Worm (Caenorhabditis elegans): ENCODE results near the gene sqv-2.

sqv-2 gene

DNA sequence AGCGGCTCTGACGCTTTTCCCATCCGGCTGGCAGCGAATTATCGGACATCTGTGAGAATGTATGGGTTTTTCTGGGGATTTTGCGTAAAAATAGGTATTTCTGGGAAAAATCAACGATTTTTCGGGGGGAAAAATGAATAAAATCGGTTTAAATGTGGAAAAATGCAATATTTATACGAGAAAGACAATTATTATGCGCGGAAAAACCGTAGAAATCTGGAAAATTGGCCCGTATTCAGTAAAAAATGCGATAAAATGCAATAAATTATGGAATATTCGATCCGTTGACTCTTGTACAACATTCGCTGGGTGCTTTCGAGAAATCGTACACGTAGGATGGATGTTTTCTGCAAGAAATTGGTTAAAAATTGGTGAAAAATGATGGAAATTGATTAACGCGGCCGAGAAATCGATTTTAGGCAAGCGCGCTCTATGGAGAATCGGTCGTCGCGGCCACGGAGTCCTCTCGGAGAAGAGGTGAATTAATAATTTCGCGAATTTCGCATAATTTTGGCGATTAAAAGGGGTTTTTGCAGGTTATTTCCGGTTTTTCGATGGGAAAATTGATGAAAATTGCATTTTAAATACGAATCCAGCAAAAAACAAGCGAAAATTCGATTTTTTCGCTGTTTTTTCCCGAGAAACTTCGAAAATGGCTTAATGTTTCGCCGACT is 5.1 kb downstream of the sqv-2 start, which contains the start of gene pinn-1:
pinn-1 (minus strand) TSS at position 51 of the 674 bp plus-strand sequence.
- peak; percentile 79 for TF ChIP-seq pes-1 (GFP tag; IDR thresholded peaks at IDR 0.05)
- no peak for TF ChIP-seq ama-1 (optimal IDR thresholded peaks at IDR 0.05)
- peak; percentile 37 for TF ChIP-seq F13C5.2 (tag; optimal IDR thresholded peaks at IDR 0.05)
- peak; percentile 61; the same call in 1 of the 2 replicates for TF ChIP-seq flt-1 (GFP tag; IDR thresholded peaks at IDR 0.05)
- TF ChIP-seq tbx-37 (GFP tag; conservative IDR thresholded peaks at IDR 0.05), result peak; percentile 77
- TF ChIP-seq hnd-1 (tag; optimal IDR thresholded peaks at IDR 0.05), result peak; percentile 19
- no peak for TF ChIP-seq hmbx-1 (tag; optimal IDR thresholded peaks at IDR 0.05)

DNA sequence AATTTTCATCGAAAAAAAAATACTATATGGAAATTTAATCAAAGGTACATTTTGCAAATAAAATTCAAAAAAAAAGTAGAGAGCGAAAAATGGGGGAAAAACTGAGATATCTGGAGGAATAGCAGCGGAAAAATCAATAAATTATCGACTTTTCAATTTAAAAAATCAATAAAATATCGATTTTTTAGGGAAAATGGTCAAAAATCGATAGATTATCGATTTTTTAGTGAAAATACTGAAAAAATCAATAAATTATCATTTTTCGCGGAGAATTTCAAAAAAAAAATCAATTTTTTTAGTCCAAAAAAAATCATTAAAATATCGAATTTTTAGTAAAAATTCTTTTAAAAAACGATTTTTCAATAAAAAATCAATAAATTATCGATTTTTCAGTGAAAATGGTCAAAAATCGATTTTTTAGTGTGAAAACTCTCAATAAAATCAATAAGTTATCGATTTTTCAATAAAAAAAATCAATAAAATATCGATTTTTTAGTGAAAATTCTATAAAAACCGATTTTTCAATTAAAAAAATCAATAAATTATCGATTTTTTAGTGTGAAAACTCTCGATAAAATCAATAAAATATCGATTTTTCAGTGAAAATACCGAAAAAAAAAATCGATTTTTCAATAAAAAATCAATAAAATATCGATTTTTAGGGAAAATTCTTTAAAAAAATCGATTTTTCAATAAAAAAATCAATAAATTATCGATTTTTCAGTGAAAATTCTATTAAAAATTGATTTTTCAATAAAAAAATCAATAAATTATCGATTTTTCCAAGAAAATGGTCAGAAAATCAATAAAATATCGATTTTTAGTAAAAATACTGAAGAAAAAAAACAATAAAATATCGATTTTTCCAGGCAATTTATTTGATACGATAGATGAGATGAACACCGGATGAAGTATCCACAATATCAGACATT is 8.4 kb downstream of the sqv-2 start:
- TF ChIP-seq tbx-37 (GFP tag; conservative IDR thresholded peaks at IDR 0.05) (no peak), sea-1 (GFP tag; conservative IDR thresholded peaks at IDR 0.05) (no peak), scrt-1 (GFP tag; IDR thresholded peaks at IDR 0.05) (no peak), B0310.2 (tag; optimal IDR thresholded peaks at IDR 0.05) (no peak), tra-4 (tag; optimal IDR thresholded peaks at IDR 0.05) (no peak), ama-1 (optimal IDR thresholded peaks at IDR 0.05) (no peak), tbx-11 (GFP tag; IDR thresholded peaks at IDR 0.05) (no peak), hmbx-1 (tag; optimal IDR thresholded peaks at IDR 0.05) (no peak), flt-1 (GFP tag; IDR thresholded peaks at IDR 0.05) (no peak), hmg-4 (GFP tag; optimal IDR thresholded peaks at IDR 0.05) (no peak), ets-7 (tag; optimal IDR thresholded peaks at IDR 0.05) (no peak), ceh-36 (tag; optimal IDR thresholded peaks at IDR 0.05) (no peak)

DNA sequence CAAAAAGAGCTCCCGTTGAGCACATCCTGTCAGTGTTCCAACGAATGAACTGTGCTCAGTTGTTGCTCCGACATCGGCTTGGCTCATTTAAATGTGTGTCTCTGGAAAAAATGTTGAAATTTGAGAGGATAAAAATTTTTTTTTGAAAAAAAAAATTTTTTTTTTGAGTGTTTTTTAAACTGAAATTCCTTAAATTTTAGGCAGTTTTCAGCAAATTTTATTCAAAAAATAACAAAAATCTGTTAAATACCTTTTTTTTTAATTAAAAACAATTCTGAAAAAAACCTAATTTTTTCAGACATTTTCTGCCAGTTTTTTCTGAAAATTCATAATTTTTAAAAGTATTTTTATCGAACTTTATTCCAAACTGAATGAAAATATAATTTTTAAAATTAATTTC is 9.4 kb downstream of the sqv-2 start, which contains the start of gene pigw-1:
pigw-1 (minus strand) TSS at position 101 of the 400 bp plus-strand sequence.
- no peak for TF ChIP-seq scrt-1 (GFP tag; IDR thresholded peaks at IDR 0.05)

DNA sequence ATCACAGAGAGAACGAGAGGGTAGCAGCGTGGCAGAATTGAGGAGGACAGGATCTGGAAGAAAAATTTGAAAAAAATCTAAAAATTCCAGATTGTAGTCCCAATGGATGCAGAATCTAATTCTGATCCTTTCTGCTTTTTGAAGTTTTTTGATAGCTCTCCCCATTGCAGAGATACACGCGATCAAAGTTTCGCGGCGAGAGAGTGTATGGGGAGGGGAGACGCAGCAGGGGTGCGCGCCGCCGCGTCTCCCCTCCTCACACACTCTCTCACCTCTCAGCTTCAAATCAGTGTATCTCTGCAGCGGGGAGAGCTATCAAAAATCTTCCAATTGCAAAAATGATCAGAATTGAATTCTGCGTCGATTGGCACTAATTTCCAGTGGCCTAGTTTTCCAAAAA is 13.1 kb downstream of the sqv-2 start:
- TF ChIP-seq flt-1 (GFP tag; IDR thresholded peaks at IDR 0.05), result peak; percentile 29; the same call in 1 of the 2 replicates
- no peak for TF ChIP-seq tra-4 (tag; optimal IDR thresholded peaks at IDR 0.05)

DNA sequence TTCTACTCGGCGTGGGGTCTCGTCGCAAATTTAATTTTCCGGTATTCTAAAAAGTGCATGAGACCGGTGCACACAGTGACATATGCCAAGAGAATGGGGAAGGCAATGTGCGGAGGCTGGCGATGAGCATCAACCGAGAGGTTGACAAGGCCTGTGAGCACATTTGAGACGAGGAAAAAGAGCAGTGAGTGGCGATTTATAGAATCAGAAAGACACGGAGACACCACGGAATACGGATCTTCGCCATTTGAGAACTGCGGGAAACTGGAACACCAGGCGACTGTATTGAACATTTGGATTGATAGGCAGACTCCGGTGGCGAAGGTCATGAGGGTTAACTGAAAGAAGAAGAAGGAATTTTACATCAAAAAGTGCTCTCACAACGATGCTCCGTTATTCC is 15.3 kb downstream of the sqv-2 start:
- TF ChIP-seq tbx-11 (GFP tag; IDR thresholded peaks at IDR 0.05) (no peak), flt-1 (GFP tag; IDR thresholded peaks at IDR 0.05) (no peak), tra-4 (tag; optimal IDR thresholded peaks at IDR 0.05) (no peak), pes-1 (GFP tag; IDR thresholded peaks at IDR 0.05) (no peak), tbx-37 (GFP tag; conservative IDR thresholded peaks at IDR 0.05) (no peak), sea-1 (GFP tag; conservative IDR thresholded peaks at IDR 0.05) (no peak), aly-1 (tag; optimal IDR thresholded peaks at IDR 0.05) (no peak), ceh-13 (GFP tag; optimal IDR thresholded peaks at IDR 0.05) (no peak), F13C5.2 (tag; optimal IDR thresholded peaks at IDR 0.05) (no peak), scrt-1 (GFP tag; IDR thresholded peaks at IDR 0.05) (no peak), hmbx-1 (tag; optimal IDR thresholded peaks at IDR 0.05) (no peak), B0310.2 (tag; optimal IDR thresholded peaks at IDR 0.05) (no peak), hmg-4 (GFP tag; optimal IDR thresholded peaks at IDR 0.05) (no peak), ama-1 (optimal IDR thresholded peaks at IDR 0.05) (no peak)

DNA sequence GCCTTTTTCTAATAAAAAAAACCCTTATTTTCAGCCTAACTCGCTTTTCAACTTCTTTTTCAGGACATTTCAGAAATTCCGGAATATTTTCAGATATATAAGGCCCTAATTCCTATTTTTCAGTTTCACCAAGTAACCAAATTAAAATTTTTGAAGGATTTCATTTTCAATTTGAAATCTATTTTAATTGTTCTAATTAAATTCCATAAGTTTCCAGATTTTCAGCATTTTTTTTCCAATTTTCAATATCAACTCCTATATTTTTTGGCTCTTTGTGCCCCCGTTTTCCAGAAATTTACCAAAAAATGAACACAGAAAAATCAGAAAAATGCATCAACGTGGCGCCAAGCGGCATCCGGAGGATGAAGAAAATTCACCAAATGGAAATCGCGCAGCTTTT is 19.4 kb downstream of the sqv-2 start, which contains the start of gene Y110A2AL.1:
Y110A2AL.1 (plus strand) TSS at position 301 of the 400 bp plus-strand sequence.
- TF ChIP-seq B0310.2 (tag; optimal IDR thresholded peaks at IDR 0.05) (no peak), hmg-4 (GFP tag; optimal IDR thresholded peaks at IDR 0.05) (no peak), aly-1 (tag; optimal IDR thresholded peaks at IDR 0.05) (no peak), scrt-1 (GFP tag; IDR thresholded peaks at IDR 0.05) (no peak), flt-1 (GFP tag; IDR thresholded peaks at IDR 0.05) (no peak), tbx-37 (GFP tag; conservative IDR thresholded peaks at IDR 0.05) (no peak), ceh-13 (GFP tag; optimal IDR thresholded peaks at IDR 0.05) (no peak), hmbx-1 (tag; optimal IDR thresholded peaks at IDR 0.05) (no peak), ceh-36 (tag; optimal IDR thresholded peaks at IDR 0.05) (no peak), tra-4 (tag; optimal IDR thresholded peaks at IDR 0.05) (no peak), ets-7 (tag; optimal IDR thresholded peaks at IDR 0.05) (no peak), tbx-11 (GFP tag; IDR thresholded peaks at IDR 0.05) (no peak), ama-1 (optimal IDR thresholded peaks at IDR 0.05) (no peak), sea-1 (GFP tag; conservative IDR thresholded peaks at IDR 0.05) (no peak), pes-1 (GFP tag; IDR thresholded peaks at IDR 0.05) (no peak), F13C5.2 (tag; optimal IDR thresholded peaks at IDR 0.05) (no peak), hnd-1 (tag; optimal IDR thresholded peaks at IDR 0.05) (no peak)

DNA sequence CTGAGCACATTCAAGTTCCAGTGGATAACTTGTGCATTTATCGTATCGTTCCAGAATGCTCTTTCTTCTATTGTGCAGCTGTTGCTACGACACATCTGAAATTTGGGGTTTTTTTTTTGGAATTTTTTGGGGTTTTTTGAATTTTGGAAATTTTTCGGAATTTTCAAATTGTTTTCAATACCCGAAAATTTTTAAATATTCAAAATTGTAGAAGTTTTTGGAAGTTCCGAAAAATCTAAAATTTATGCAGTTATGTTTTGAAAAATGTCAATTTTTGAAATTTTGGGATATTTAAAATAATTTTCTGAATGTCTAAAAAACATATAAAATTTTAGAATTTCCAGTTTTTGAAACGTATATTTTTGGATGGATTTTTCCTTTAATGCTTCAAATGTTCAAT is 22.4 kb downstream of the sqv-2 start, which contains the start of gene Y110A2AL.10:
Y110A2AL.10 (minus strand) TSS at position 101 of the 400 bp plus-strand sequence.
- TF ChIP-seq flt-1 (GFP tag; IDR thresholded peaks at IDR 0.05) (no peak), ama-1 (optimal IDR thresholded peaks at IDR 0.05) (no peak), aly-1 (tag; optimal IDR thresholded peaks at IDR 0.05) (no peak), ets-7 (tag; optimal IDR thresholded peaks at IDR 0.05) (no peak), pes-1 (GFP tag; IDR thresholded peaks at IDR 0.05) (no peak), ceh-36 (tag; optimal IDR thresholded peaks at IDR 0.05) (no peak), F13C5.2 (tag; optimal IDR thresholded peaks at IDR 0.05) (no peak), hmg-4 (GFP tag; optimal IDR thresholded peaks at IDR 0.05) (no peak), tbx-37 (GFP tag; conservative IDR thresholded peaks at IDR 0.05) (no peak), scrt-1 (GFP tag; IDR thresholded peaks at IDR 0.05) (no peak), tbx-11 (GFP tag; IDR thresholded peaks at IDR 0.05) (no peak), sea-1 (GFP tag; conservative IDR thresholded peaks at IDR 0.05) (no peak), hnd-1 (tag; optimal IDR thresholded peaks at IDR 0.05) (no peak), tra-4 (tag; optimal IDR thresholded peaks at IDR 0.05) (no peak), ceh-13 (GFP tag; optimal IDR thresholded peaks at IDR 0.05) (no peak), B0310.2 (tag; optimal IDR thresholded peaks at IDR 0.05) (no peak)
